Worm (Caenorhabditis elegans) whole organism, young adult: ENCODE measurements around the gene gst-34.

Experiments
- T07F8.4 ChIP-seq: sonication (generic microtip); optimal IDR thresholded peaks from 2 replicates; lab custom pipeline; 2016; ENCODE audit warnings: mild to moderate bottlenecking, missing genetic modification characterization, moderate library complexity, missing compliant biosample characterization
- Y79H2A.3 ChIP-seq: fragments of 200-800 bp; sonication (Bioruptor generic); conservative IDR thresholded peaks from 2 replicates; pipeline ENCODE4 v1.3.6; 2022; ENCODE audit warnings: missing genetic modification reagents, missing genetic modification characterization, missing compliant biosample characterization
- ama-1 ChIP-seq, 3 experiments: fragments of 150-350 bp in 1 of 3; sonication (generic microtip) in 2 of 3; optimal IDR thresholded peaks; 2 replicates each; lab custom pipeline; 2014 to 2018; ENCODE audit warnings: missing biosample characterization in 2 of 3, missing genetic modification characterization in 2 of 3, missing genetic modification reagents in 2 of 3
- ceh-27 ChIP-seq: fragments of 200-800 bp; sonication (Bioruptor generic); optimal IDR thresholded peaks from 2 replicates; lab custom pipeline; 2018; ENCODE audit warnings: mild to moderate bottlenecking, missing genetic modification characterization, moderate library complexity, missing compliant biosample characterization
- dox-1 ChIP-seq: fragments of 200-800 bp; sonication (Bioruptor generic); IDR thresholded peaks from 2 replicates; pipeline ENCODE4 v1.3.6; 2022; ENCODE audit warnings: missing genetic modification reagents, missing genetic modification characterization, missing compliant biosample characterization
- ekl-4 ChIP-seq: fragments of 200-800 bp; sonication (Bioruptor generic); IDR thresholded peaks from 2 replicates; pipeline ENCODE4 v1.3.6; 2022; ENCODE audit warnings: missing genetic modification reagents, missing genetic modification characterization, missing compliant biosample characterization
- ets-4 ChIP-seq: fragments of 200-800 bp; sonication (Bioruptor generic); optimal IDR thresholded peaks from 2 replicates; lab custom pipeline; 2018; ENCODE audit warnings: mild to moderate bottlenecking, missing genetic modification characterization, missing compliant biosample characterization
- hlh-26 ChIP-seq: fragments of 200-800 bp; sonication (Bioruptor generic); conservative IDR thresholded peaks from 2 replicates; pipeline ENCODE4 v1.3.6; 2022; ENCODE audit warnings: missing genetic modification reagents, missing genetic modification characterization, missing compliant biosample characterization
- hsf-1 ChIP-seq: fragments of 200-800 bp; sonication (Bioruptor generic); IDR thresholded peaks from 2 replicates; pipeline ENCODE4 v1.3.6; 2022; ENCODE audit warnings: missing genetic modification reagents, missing genetic modification characterization, missing compliant biosample characterization
- lin-40 ChIP-seq: sonication (generic microtip); optimal IDR thresholded peaks from 2 replicates; lab custom pipeline; 2016; ENCODE audit warnings: missing genetic modification characterization, mild to moderate bottlenecking, missing compliant biosample characterization, missing genotype, missing genetic modification reagents
- nfya-1 ChIP-seq: sonication (generic microtip); optimal IDR thresholded peaks from 2 replicates; lab custom pipeline; 2017; ENCODE audit warnings: antibody characterized with exemption, missing compliant biosample characterization, missing genetic modification characterization, borderline replicate concordance; ENCODE audit not compliant: insufficient read depth
- pha-4 ChIP-seq: fragments of 150-350 bp; sonication (generic microtip); optimal IDR thresholded peaks from 2 replicates; lab custom pipeline; 2014; ENCODE audit warnings: missing biosample characterization, missing genetic modification reagents, missing genetic modification characterization
- tlf-1 ChIP-seq: fragments of 200-800 bp; sonication (Bioruptor generic); optimal IDR thresholded peaks from 2 replicates; lab custom pipeline; 2018; ENCODE audit warnings: mild to moderate bottlenecking, missing genetic modification characterization, missing compliant biosample characterization
- ztf-28 ChIP-seq: fragments of 200-800 bp; sonication (Bioruptor generic); IDR thresholded peaks from 2 replicates; pipeline ENCODE4 v1.3.6; 2022; ENCODE audit warnings: missing genetic modification reagents, missing genetic modification characterization, missing compliant biosample characterization

DNA sequence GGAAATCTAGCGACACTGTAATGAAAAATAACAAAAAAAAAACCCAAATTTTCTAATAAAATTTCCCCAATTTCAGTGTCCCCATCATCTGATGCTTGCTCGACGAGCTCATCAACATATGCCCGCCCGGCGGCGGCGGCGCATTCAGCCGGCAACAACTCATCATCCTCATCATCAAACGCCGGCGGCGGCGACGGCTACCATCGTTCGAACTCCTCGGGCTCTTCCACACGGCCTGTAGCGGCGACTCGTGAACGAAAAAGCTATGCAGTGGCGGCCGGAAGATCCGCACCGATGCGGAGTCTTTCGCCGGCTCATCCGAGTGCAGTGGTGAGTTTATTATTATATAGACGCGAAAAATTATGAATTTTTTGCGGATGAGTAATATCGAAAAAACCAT is 37.1 kb upstream of the gst-34 start:
- TF ChIP-seq tlf-1 (GFP tag; lab: Kevin White, UChicago) (no peak), T07F8.4 (tag; lab: Kevin White, UChicago) (no peak), lin-40 (no peak), ceh-27 (GFP tag; lab: Kevin White, UChicago) (no peak), hlh-26 (GFP tag; lab: Robert Waterston, UW) (no peak), ztf-28 (no peak), ama-1 (optimal IDR thresholded peaks at IDR 0.05; lab: Kevin White, UChicago) (no peak), ama-1 (GFP tag; optimal IDR thresholded peaks at IDR 0.05; lab: Kevin White, UChicago) (no peak), ets-4 (no peak), dox-1 (GFP tag; lab: Robert Waterston, UW) (no peak), pha-4 (no peak), nfya-1 (tag; lab: Kevin White, UChicago) (no peak), hsf-1 (GFP tag; lab: Robert Waterston, UW) (no peak), ekl-4 (no peak), Y79H2A.3 (GFP tag; lab: Robert Waterston, UW) (no peak)
